Worm (Caenorhabditis elegans) whole organism, L1 larva: Measurements from ENCODE around the gene pals-31.

Experiments used
- C04F5.9 ChIP-seq: sonication (generic microtip); optimal IDR thresholded peaks from 2 replicates; lab custom pipeline; 2016; ENCODE audit warnings: missing genetic modification characterization, missing compliant biosample characterization
- C16A3.4 ChIP-seq: fragments of 150-350 bp; optimal IDR thresholded peaks from 2 replicates; lab custom pipeline; 2014; ENCODE audit warnings: missing biosample characterization, missing genetic modification characterization
- F16B12.6 ChIP-seq: fragments of 150-350 bp; optimal IDR thresholded peaks from 2 replicates; lab custom pipeline; 2014; ENCODE audit warnings: missing biosample characterization, missing genetic modification characterization
- aha-1 ChIP-seq: fragments of 150-350 bp; optimal IDR thresholded peaks from 2 replicates; lab custom pipeline; 2014; ENCODE audit warnings: missing biosample characterization, missing genetic modification characterization
- blmp-1 ChIP-seq: fragments of 150-350 bp; optimal IDR thresholded peaks from 2 replicates; lab custom pipeline; 2014; ENCODE audit warnings: missing biosample characterization, missing genetic modification characterization
- ceh-63 ChIP-seq: fragments of 200-800 bp; sonication (Bioruptor generic); optimal IDR thresholded peaks from 2 replicates; lab custom pipeline; 2018; ENCODE audit warnings: mild to moderate bottlenecking, missing genetic modification characterization, missing compliant biosample characterization
- ceh-88 ChIP-seq: fragments of 200-800 bp; sonication (Bioruptor generic); IDR thresholded peaks from 2 replicates; pipeline ENCODE4 v1.3.6; 2022; ENCODE audit warnings: missing genetic modification characterization, missing compliant biosample characterization
- dpl-1 ChIP-seq, 3 experiments: fragments of 150-350 bp in 2 of 3; sonication (generic microtip) in 1 of 3; optimal IDR thresholded peaks; 2 replicates each; lab custom pipeline; 2014 to 2017; ENCODE audit warnings: missing biosample characterization in 3 of 3, missing genetic modification characterization in 3 of 3, missing genetic modification reagents in 3 of 3
- dsc-1 ChIP-seq: sonication (generic microtip); optimal IDR thresholded peaks from 2 replicates; lab custom pipeline; 2016; ENCODE audit warnings: mild to moderate bottlenecking, missing genetic modification characterization, missing compliant biosample characterization
- efl-1 ChIP-seq, 4 experiments: fragments of 150-350 bp; optimal IDR thresholded peaks in 3 of 4; peaks in 1 of 4; 1 replicate in 1 of 4; 2 replicates in 3 of 4; lab custom pipeline; 2014; ENCODE audit warnings: missing biosample characterization in 2 of 4, missing genetic modification characterization in 2 of 4, missing genetic modification reagents in 2 of 4
- efl-3 ChIP-seq: fragments of 200-800 bp; sonication (Bioruptor generic); optimal IDR thresholded peaks from 2 replicates; lab custom pipeline; 2018; ENCODE audit warnings: mild to moderate bottlenecking, missing genetic modification characterization, missing compliant biosample characterization
- elt-2 ChIP-seq: sonication (generic microtip); optimal IDR thresholded peaks from 2 replicates; lab custom pipeline; 2016; ENCODE audit warnings: missing genetic modification characterization, mild to moderate bottlenecking, inconsistent platforms, missing compliant biosample characterization, missing genetic modification reagents
- ets-5 ChIP-seq: fragments of 200-800 bp; sonication (Bioruptor generic); IDR thresholded peaks from 2 replicates; pipeline ENCODE4 v1.3.6; 2022; ENCODE audit warnings: missing genetic modification characterization, missing compliant biosample characterization
- fkh-10 ChIP-seq: sonication (generic microtip); optimal IDR thresholded peaks from 2 replicates; lab custom pipeline; 2017; ENCODE audit warnings: missing biosample characterization, missing genetic modification reagents, missing genetic modification characterization
- grh-1 ChIP-seq: fragments of 200-800 bp; sonication (Bioruptor generic); IDR thresholded peaks from 2 replicates; pipeline ENCODE4 v1.3.6; 2022; ENCODE audit warnings: missing genetic modification reagents, missing genetic modification characterization, missing compliant biosample characterization
- hlh-4 ChIP-seq: sonication (generic microtip); optimal IDR thresholded peaks from 2 replicates; lab custom pipeline; 2016; ENCODE audit warnings: mild to moderate bottlenecking, missing genetic modification characterization, missing compliant biosample characterization
- irx-1 ChIP-seq: sonication (generic microtip); optimal IDR thresholded peaks from 2 replicates; lab custom pipeline; 2016; ENCODE audit warnings: missing genetic modification characterization, missing compliant biosample characterization
- lin-15B ChIP-seq: fragments of 150-350 bp; sonication (generic microtip); optimal IDR thresholded peaks from 3 replicates; lab custom pipeline; 2014; ENCODE audit warnings: missing biosample characterization, missing genetic modification characterization
- lin-35 ChIP-seq, 2 experiments: fragments of 150-350 bp; optimal IDR thresholded peaks; 2 replicates each; lab custom pipeline; 2014; ENCODE audit warnings: missing biosample characterization in 2 of 2, missing genetic modification characterization in 2 of 2, missing genetic modification reagents in 2 of 2
- mef-2 ChIP-seq: fragments of 150-350 bp; optimal IDR thresholded peaks from 2 replicates; lab custom pipeline; 2014; ENCODE audit warnings: missing biosample characterization, missing genetic modification characterization
- mep-1 ChIP-seq: fragments of 150-350 bp; optimal IDR thresholded peaks from 2 replicates; lab custom pipeline; 2014; ENCODE audit warnings: missing biosample characterization, missing genetic modification characterization
- nhr-11 ChIP-seq: fragments of 150-350 bp; optimal IDR thresholded peaks from 2 replicates; lab custom pipeline; 2014; ENCODE audit warnings: missing biosample characterization, missing genetic modification characterization
- nhr-19 ChIP-seq: fragments of 200-800 bp; sonication (Bioruptor generic); conservative IDR thresholded peaks from 2 replicates; pipeline ENCODE4 v1.3.6; 2022; ENCODE audit warnings: missing genetic modification characterization, missing compliant biosample characterization
- nhr-20 ChIP-seq: sonication (generic microtip); optimal IDR thresholded peaks from 2 replicates; lab custom pipeline; 2016; ENCODE audit warnings: mild to moderate bottlenecking, missing genetic modification characterization, missing compliant biosample characterization
- nhr-237 ChIP-seq: fragments of 150-350 bp; optimal IDR thresholded peaks from 2 replicates; lab custom pipeline; 2014; ENCODE audit warnings: missing biosample characterization, missing genetic modification characterization
- nhr-47 ChIP-seq: sonication (generic microtip); optimal IDR thresholded peaks from 2 replicates; lab custom pipeline; 2016; ENCODE audit warnings: mild to moderate bottlenecking, missing genetic modification characterization, moderate library complexity, missing compliant biosample characterization
- nhr-71 ChIP-seq: sonication (generic microtip); optimal IDR thresholded peaks from 2 replicates; lab custom pipeline; 2016; ENCODE audit warnings: mild to moderate bottlenecking, missing genetic modification characterization, moderate library complexity, missing compliant biosample characterization
- nhr-85 ChIP-seq: sonication (generic microtip); peaks from one replicate; lab custom pipeline; 2016; ENCODE audit warnings: missing genetic modification characterization, inconsistent platforms, missing compliant biosample characterization
- pax-3 ChIP-seq: fragments of 200-800 bp; sonication (Bioruptor generic); optimal IDR thresholded peaks from 2 replicates; lab custom pipeline; 2018; ENCODE audit warnings: mild to moderate bottlenecking, missing genetic modification characterization, moderate library complexity, missing compliant biosample characterization
- snu-23 ChIP-seq: sonication (generic microtip); optimal IDR thresholded peaks from 2 replicates; lab custom pipeline; 2016; ENCODE audit warnings: missing genetic modification characterization, missing compliant biosample characterization
- swsn-7 ChIP-seq: sonication (generic microtip); optimal IDR thresholded peaks from 2 replicates; lab custom pipeline; 2016; ENCODE audit warnings: missing genetic modification characterization, missing compliant biosample characterization
- tbx-2 ChIP-seq: sonication (generic microtip); optimal IDR thresholded peaks from 2 replicates; lab custom pipeline; 2016; ENCODE audit warnings: missing genetic modification characterization, missing compliant biosample characterization
- tlp-1 ChIP-seq: fragments of 150-350 bp; optimal IDR thresholded peaks from 2 replicates; lab custom pipeline; 2014; ENCODE audit warnings: missing biosample characterization, missing genetic modification characterization
- unc-130 ChIP-seq: fragments of 150-350 bp; optimal IDR thresholded peaks from 2 replicates; lab custom pipeline; 2017; ENCODE audit warnings: missing biosample characterization, missing genetic modification characterization, inconsistent platforms
- vab-15 ChIP-seq: sonication (generic microtip); optimal IDR thresholded peaks from 2 replicates; lab custom pipeline; 2017; ENCODE audit warnings: missing genotype, mild to moderate bottlenecking, missing genetic modification characterization, missing compliant biosample characterization
- zag-1 ChIP-seq: fragments of 150-350 bp; optimal IDR thresholded peaks from 2 replicates; lab custom pipeline; 2014; ENCODE audit warnings: missing biosample characterization, missing genetic modification characterization

pals-31 gene

DNA sequence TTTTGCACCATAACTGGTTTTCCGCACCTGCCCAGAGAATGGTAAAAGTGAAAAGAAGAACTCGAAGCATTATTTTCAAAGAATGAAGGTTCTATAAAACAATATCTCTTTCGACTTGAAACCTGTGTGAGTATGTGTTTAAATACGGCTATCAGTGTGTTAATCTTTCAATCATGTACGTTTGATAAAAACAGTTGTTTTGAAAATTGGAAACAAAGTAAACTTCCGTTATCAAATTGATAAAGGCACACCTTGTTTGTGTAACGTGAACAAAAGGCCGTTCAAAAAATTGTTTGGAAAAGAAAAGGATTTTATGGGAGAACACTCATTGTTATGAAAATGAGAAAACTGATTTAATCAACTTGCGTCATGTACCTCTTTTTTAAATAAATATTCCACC lies 10.1 kb upstream of the pals-31 start, which contains the start of gene F48G7.7:
Gene F48G7.7 (minus strand): TSS at position 101 of the 400 bp plus-strand sequence.
- no peak for TF ChIP-seq aha-1 (tag; lab: Kevin White, UChicago)
- TF ChIP-seq tlp-1 (tag; lab: Kevin White, UChicago) = no peak
- no peak for TF ChIP-seq snu-23 (GFP tag; lab: Kevin White, UChicago)
- no peak for TF ChIP-seq fkh-10
- no peak for TF ChIP-seq F16B12.6 (tag; lab: Kevin White, UChicago)
- no peak for TF ChIP-seq nhr-47
- no peak for TF ChIP-seq ceh-88 (GFP tag; lab: Robert Waterston, UW)
- TF ChIP-seq C04F5.9 (tag; lab: Kevin White, UChicago) = no peak
- no peak for TF ChIP-seq dsc-1 (tag; lab: Kevin White, UChicago)
- no peak for TF ChIP-seq unc-130 (tag; lab: Kevin White, UChicago)
- TF ChIP-seq nhr-20 (tag; lab: Kevin White, UChicago) = no peak
- no peak for TF ChIP-seq hlh-4
- TF ChIP-seq C16A3.4 (tag; lab: Kevin White, UChicago) = no peak
- no peak for TF ChIP-seq ceh-63 (GFP tag; lab: Kevin White, UChicago)
- TF ChIP-seq zag-1 (tag; lab: Kevin White, UChicago) = no peak
- no peak for TF ChIP-seq vab-15 (tag; lab: Kevin White, UChicago)

DNA sequence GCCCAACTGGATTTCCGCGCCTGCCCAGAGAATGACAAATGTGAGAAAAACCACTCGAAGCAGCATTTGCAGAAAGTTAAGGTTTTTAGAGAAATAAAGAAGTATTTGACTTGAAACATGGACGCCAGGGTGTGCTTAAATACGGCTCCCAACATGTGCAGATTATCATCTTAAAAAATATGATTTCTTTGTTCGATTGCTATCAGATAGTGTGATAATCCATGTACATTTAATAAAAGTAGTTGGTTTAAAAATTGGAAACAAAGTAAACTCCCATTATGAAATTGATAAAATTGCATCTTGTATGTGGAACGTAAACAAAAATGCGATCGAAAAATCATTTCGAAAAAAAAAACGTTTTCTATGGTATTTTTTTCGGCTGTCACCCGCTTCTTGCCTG lies 8.8 kb upstream of the pals-31 start, which contains the start of gene F48G7.8:
Gene F48G7.8 (minus strand): TSS at position 101 of the 400 bp plus-strand sequence.
- no peak for TF ChIP-seq efl-3 (GFP tag; lab: Kevin White, UChicago)
- TF ChIP-seq, all 84 proteins: peak for 0

DNA sequence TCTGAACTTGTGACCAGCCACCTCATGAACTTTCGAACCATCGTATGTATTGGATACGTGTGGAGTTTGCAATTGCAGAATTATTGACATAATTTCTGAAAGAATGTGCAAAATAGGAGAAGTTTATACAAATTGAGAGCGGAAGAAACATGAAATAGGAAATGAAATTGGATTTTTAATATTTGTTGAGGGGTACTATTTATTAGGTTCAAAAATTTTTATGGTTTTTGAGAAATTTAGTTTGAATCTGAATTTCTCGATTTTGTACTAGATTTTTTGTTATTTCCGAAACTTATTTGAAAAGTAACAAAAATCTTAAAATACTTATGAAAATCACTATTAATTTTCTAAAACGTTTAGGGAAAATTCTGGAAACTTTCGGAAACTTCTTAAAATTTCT lies 7.9 kb upstream of the pals-31 start, which contains the start of gene F48G7.9:
Gene F48G7.9 (minus strand): TSS at position 101 of the 400 bp plus-strand sequence.
- TF ChIP-seq mep-1 (tag; lab: Kevin White, UChicago) (no peak), C04F5.9 (tag; lab: Kevin White, UChicago) (no peak), nhr-19 (GFP tag; lab: Robert Waterston, UW) (no peak), mef-2 (tag; lab: Kevin White, UChicago) (no peak), nhr-11 (tag; lab: Kevin White, UChicago) (no peak), irx-1 (no peak), tlp-1 (tag; lab: Kevin White, UChicago) (no peak), nhr-85 (tag; lab: Kevin White, UChicago) (no peak), snu-23 (GFP tag; lab: Kevin White, UChicago) (no peak), blmp-1 (tag; lab: Kevin White, UChicago) (no peak), swsn-7 (tag; lab: Kevin White, UChicago) (no peak), dsc-1 (tag; lab: Kevin White, UChicago) (no peak), efl-1 (optimal IDR thresholded peaks at IDR 0.05; lab: Kevin White, UChicago) (no peak), efl-1 (GFP tag; optimal IDR thresholded peaks at IDR 0.05 in 1 of 2; lab: Kevin White, UChicago) (no peak), nhr-237 (no peak), ets-5 (GFP tag; lab: Robert Waterston, UW) (no peak), elt-2 (tag; lab: Kevin White, UChicago) (no peak), dpl-1 (GFP tag; optimal IDR thresholded peaks at IDR 0.05; lab: Kevin White, UChicago) (no peak), tbx-2 (no peak), pax-3 (tag; lab: Kevin White, UChicago) (no peak)

DNA sequence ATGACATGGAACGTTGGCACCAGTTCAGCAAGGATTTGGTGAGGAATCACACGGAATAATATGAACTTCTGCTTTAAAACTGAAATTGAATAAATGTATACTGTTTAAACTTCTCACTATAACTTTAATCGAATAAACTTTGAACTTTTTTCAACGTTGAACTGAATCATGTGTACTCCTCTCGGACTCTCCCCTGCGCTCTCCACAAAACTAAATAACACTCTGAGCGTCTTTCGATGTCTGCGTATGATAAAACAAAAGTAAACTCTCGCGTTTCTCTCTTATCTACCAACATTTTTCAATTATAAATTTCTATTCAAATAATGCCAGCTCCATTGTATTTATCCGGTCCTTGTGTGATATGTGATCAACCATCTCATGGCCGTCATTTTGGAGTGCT lies 4.5 kb upstream of the pals-31 start:
- TF ChIP-seq efl-1 (optimal IDR thresholded peaks at IDR 0.05; lab: Kevin White, UChicago) = peak; percentile 11 to 22
- TF ChIP-seq efl-1 (GFP tag; optimal IDR thresholded peaks at IDR 0.05 in 1 of 2; lab: Kevin White, UChicago) = peak in 1 of 2 experiments; percentile 62
- no peak for TF ChIP-seq nhr-71
- peak; percentile 30 for TF ChIP-seq snu-23 (GFP tag; lab: Kevin White, UChicago)
- TF ChIP-seq grh-1 (GFP tag; lab: Robert Waterston, UW) = no peak
- TF ChIP-seq lin-15B (tag; lab: Kevin White, UChicago) = no peak
- TF ChIP-seq lin-35 (GFP tag; optimal IDR thresholded peaks at IDR 0.05; lab: Kevin White, UChicago) = peak in 1 of 2 experiments; percentile 32
- TF ChIP-seq nhr-20 (tag; lab: Kevin White, UChicago) = peak; percentile 29
